Fruit fly (Drosophila melanogaster) whole organism, embryonic: Measurements from ENCODE around the gene CG14277.
A peak's percentile ranks its signal among the peaks of the same experiment; 100 is the strongest.

Experiments used
- Aef1 ChIP-seq: fragments of 200-800 bp; sonication (Bioruptor generic); IDR thresholded peaks from 3 replicates; pipeline ENCODE4 v1.3.6; 2022; ENCODE audit warnings: missing biosample characterization, missing genetic modification characterization
- Atf-2 ChIP-seq: fragments of 200-800 bp; sonication (Bioruptor generic); optimal IDR thresholded peaks from 2 replicates; lab custom pipeline; 2016; ENCODE audit warnings: missing biosample characterization, missing genetic modification characterization
- Atf6 ChIP-seq: fragments of 200-800 bp; sonication (Bioruptor generic); IDR thresholded peaks from 2 replicates; pipeline ENCODE4 v1.3.6; 2022; ENCODE audit warnings: missing biosample characterization, missing genetic modification characterization
- B-H1 ChIP-seq: fragments of 200-800 bp; sonication (Bioruptor generic); IDR thresholded peaks from 3 replicates; pipeline ENCODE4 v1.3.6; 2022; ENCODE audit warnings: missing biosample characterization, missing genetic modification characterization
- CG10274 ChIP-seq: fragments of 200-800 bp; sonication (Bioruptor generic); optimal IDR thresholded peaks from 3 replicates; lab custom pipeline; 2017; ENCODE audit warnings: missing biosample characterization, mild to moderate bottlenecking, missing genetic modification characterization
- CG10979 ChIP-seq: fragments of 200-800 bp; sonication (Bioruptor generic); optimal IDR thresholded peaks from 2 replicates; lab custom pipeline; 2018; ENCODE audit warnings: missing biosample characterization, mild to moderate bottlenecking, missing genetic modification characterization, moderate library complexity
- CG12104 ChIP-seq: fragments of 200-800 bp; sonication (Bioruptor generic); optimal IDR thresholded peaks from 3 replicates; lab custom pipeline; 2016; ENCODE audit warnings: missing biosample characterization, missing genetic modification characterization
- CG1233 ChIP-seq: fragments of 200-800 bp; sonication (Bioruptor generic); optimal IDR thresholded peaks from 4 replicates; lab custom pipeline; 2018; ENCODE audit warnings: missing biosample characterization, mild to moderate bottlenecking, missing genetic modification characterization
- CG12391 ChIP-seq: fragments of 200-800 bp; sonication (Bioruptor generic); optimal IDR thresholded peaks from 3 replicates; lab custom pipeline; 2018; ENCODE audit warnings: missing biosample characterization, mild to moderate bottlenecking, missing genetic modification characterization, moderate library complexity
- CG13775 ChIP-seq: fragments of 200-800 bp; sonication (Bioruptor generic); optimal IDR thresholded peaks from 3 replicates; lab custom pipeline; 2017; ENCODE audit warnings: missing biosample characterization, mild to moderate bottlenecking, missing genetic modification characterization
- CG14014 ChIP-seq: fragments of 200-800 bp; sonication (Bioruptor generic); IDR thresholded peaks from 2 replicates; pipeline ENCODE4 v1.3.6; 2022; ENCODE audit warnings: missing biosample characterization, missing genetic modification characterization
- CG1602 ChIP-seq: fragments of 200-800 bp; sonication (Bioruptor generic); optimal IDR thresholded peaks from 3 replicates; lab custom pipeline; 2016; ENCODE audit warnings: missing biosample characterization, missing genetic modification characterization
- CG2889 ChIP-seq: fragments of 200-800 bp; sonication (Bioruptor generic); IDR thresholded peaks from 3 replicates; pipeline ENCODE4 v1.3.6; 2022; ENCODE audit warnings: missing biosample characterization, missing genetic modification characterization
- CG31388 ChIP-seq: fragments of 200-800 bp; sonication (Bioruptor generic); optimal IDR thresholded peaks from 2 replicates; lab custom pipeline; 2016; ENCODE audit warnings: missing biosample characterization, missing genetic modification characterization
- CG3838 ChIP-seq: fragments of 200-800 bp; sonication (Bioruptor generic); optimal IDR thresholded peaks from 3 replicates; lab custom pipeline; 2016; ENCODE audit warnings: missing biosample characterization, missing genetic modification characterization
- CG4328 ChIP-seq: fragments of 200-800 bp; sonication (Bioruptor generic); optimal IDR thresholded peaks from 3 replicates; lab custom pipeline; 2017; ENCODE audit warnings: missing biosample characterization, missing genetic modification reagents, missing genetic modification characterization
- CG5953 ChIP-seq: fragments of 200-800 bp; sonication (Bioruptor generic); IDR thresholded peaks from 2 replicates; pipeline ENCODE4 v1.3.6; 2022; ENCODE audit warnings: missing biosample characterization, missing genetic modification characterization
- CG6683 ChIP-seq: fragments of 200-800 bp; sonication (Bioruptor generic); optimal IDR thresholded peaks from 2 replicates; lab custom pipeline; 2017; ENCODE audit warnings: missing biosample characterization, mild to moderate bottlenecking, missing genetic modification characterization, missing genetic modification reagents
- CG7357 ChIP-seq: fragments of 200-800 bp; sonication (Bioruptor generic); IDR thresholded peaks from 3 replicates; pipeline ENCODE4 v1.3.6; 2022; ENCODE audit warnings: missing biosample characterization, missing genetic modification characterization
- CG7372 ChIP-seq: fragments of 200-800 bp; sonication (Bioruptor generic); IDR thresholded peaks from 2 replicates; pipeline ENCODE4 v1.3.6; 2022; ENCODE audit warnings: missing biosample characterization, missing genetic modification characterization
- CG7987 ChIP-seq: fragments of 200-800 bp; sonication (Bioruptor generic); optimal IDR thresholded peaks from 2 replicates; lab custom pipeline; 2018; ENCODE audit warnings: missing biosample characterization, mild to moderate bottlenecking, missing genetic modification characterization, moderate library complexity
- CG8478 ChIP-seq: fragments of >200 bp; optimal IDR thresholded peaks from 2 replicates; lab custom pipeline; 2018
- CG9727 ChIP-seq: fragments of 200-800 bp; sonication (Bioruptor generic); optimal IDR thresholded peaks from 3 replicates; lab custom pipeline; 2017; ENCODE audit warnings: missing biosample characterization, mild to moderate bottlenecking, missing genetic modification characterization
- CG9932 ChIP-seq: fragments of 200-800 bp; sonication (Bioruptor generic); IDR thresholded peaks from 2 replicates; pipeline ENCODE4 v1.3.6; 2022; ENCODE audit warnings: missing biosample characterization, missing genetic modification characterization
- Dfd ChIP-seq, 2 experiments: fragments of >200 bp; optimal IDR thresholded peaks; 2 replicates each; lab custom pipeline; 2017; ENCODE audit warnings: missing biosample characterization in 2 of 2, missing genetic modification characterization in 2 of 2
- Hr51 ChIP-seq, 2 experiments: fragments of 200-800 bp; sonication (Bioruptor generic); optimal IDR thresholded peaks; 2 replicates in 1 of 2; 3 replicates in 1 of 2; lab custom pipeline; 2016 to 2018; ENCODE audit warnings: missing biosample characterization in 2 of 2, missing genetic modification characterization in 2 of 2, mild to moderate bottlenecking in 1 of 2, moderate library complexity in 1 of 2
- Sin3A ChIP-seq: fragments of >200 bp; optimal IDR thresholded peaks from 2 replicates; lab custom pipeline; 2018
- Spps ChIP-seq: fragments of 200-800 bp; sonication (Bioruptor generic); optimal IDR thresholded peaks from 2 replicates; lab custom pipeline; 2018; ENCODE audit warnings: missing biosample characterization, mild to moderate bottlenecking, missing genetic modification characterization
- Stat92E ChIP-seq, 3 experiments: fragments of >200 bp in 2 of 3; fragments of 200-800 bp in 1 of 3; sonication (Bioruptor generic) in 1 of 3; optimal IDR thresholded peaks; 2 replicates each; lab custom pipeline; 2017 to 2019; ENCODE audit warnings: missing biosample characterization in 3 of 3, missing genetic modification characterization in 3 of 3, mild to moderate bottlenecking in 1 of 3, moderate library complexity in 1 of 3
- Xrp1 ChIP-seq: fragments of 200-800 bp; sonication (Bioruptor generic); IDR thresholded peaks from 2 replicates; pipeline ENCODE4 v1.3.6; 2022; ENCODE audit warnings: missing biosample characterization, missing genetic modification characterization
- ab ChIP-seq: fragments of 200-800 bp; sonication (Bioruptor generic); optimal IDR thresholded peaks from 2 replicates; lab custom pipeline; 2016; ENCODE audit warnings: missing biosample characterization, missing genetic modification characterization
- al ChIP-seq: fragments of 200-800 bp; sonication (Bioruptor generic); IDR thresholded peaks from 2 replicates; pipeline ENCODE4 v1.3.6; 2022; ENCODE audit warnings: missing biosample characterization, missing genetic modification characterization
- caup ChIP-seq: fragments of 200-800 bp; sonication (Bioruptor generic); optimal IDR thresholded peaks from 3 replicates; lab custom pipeline; 2017; ENCODE audit warnings: missing biosample characterization, mild to moderate bottlenecking, missing genetic modification characterization, moderate library complexity; ENCODE audit not compliant: severe bottlenecking
- corto ChIP-seq: fragments of 200-800 bp; sonication (Bioruptor generic); optimal IDR thresholded peaks from 2 replicates; lab custom pipeline; 2016; ENCODE audit warnings: missing biosample characterization, mild to moderate bottlenecking, missing genetic modification characterization, moderate library complexity
- disco-r ChIP-seq: fragments of 200-800 bp; sonication (Bioruptor generic); optimal IDR thresholded peaks from 2 replicates; lab custom pipeline; 2016; ENCODE audit warnings: missing biosample characterization, missing genetic modification characterization
- ems ChIP-seq: fragments of 200-800 bp; sonication (Bioruptor generic); optimal IDR thresholded peaks from 3 replicates; lab custom pipeline; 2016; ENCODE audit warnings: missing biosample characterization, missing genetic modification characterization
- fd102C ChIP-seq: fragments of 200-800 bp; sonication (Bioruptor generic); optimal IDR thresholded peaks from 2 replicates; lab custom pipeline; 2018; ENCODE audit warnings: missing biosample characterization, mild to moderate bottlenecking, missing genetic modification characterization, moderate library complexity
- fd96Cb ChIP-seq: fragments of 200-800 bp; sonication (Bioruptor generic); optimal IDR thresholded peaks from 2 replicates; lab custom pipeline; 2018; ENCODE audit warnings: missing biosample characterization, mild to moderate bottlenecking, missing genetic modification characterization, moderate library complexity
- gfzf ChIP-seq: fragments of 200-800 bp; sonication (Bioruptor generic); optimal IDR thresholded peaks from 2 replicates; lab custom pipeline; 2016; ENCODE audit warnings: missing biosample characterization, mild to moderate bottlenecking, missing genetic modification characterization, moderate library complexity
- kni ChIP-seq: fragments of 200-800 bp; sonication (Bioruptor generic); optimal IDR thresholded peaks from 3 replicates; lab custom pipeline; 2017; ENCODE audit warnings: mild to moderate bottlenecking, missing biosample characterization, missing genetic modification reagents, missing genetic modification characterization
- lilli ChIP-seq: fragments of 200-800 bp; sonication (Bioruptor generic); optimal IDR thresholded peaks from 3 replicates; lab custom pipeline; 2016; ENCODE audit warnings: missing biosample characterization, missing genetic modification characterization
- p53 ChIP-seq: fragments of 200-800 bp; sonication (Bioruptor generic); optimal IDR thresholded peaks from 2 replicates; lab custom pipeline; 2016; ENCODE audit warnings: missing biosample characterization, missing genetic modification characterization
- pan ChIP-seq, 4 experiments: fragments of >200 bp in 3 of 4; fragments of 200-800 bp in 1 of 4; sonication (Bioruptor generic) in 1 of 4; optimal IDR thresholded peaks in 3 of 4; IDR thresholded peaks in 1 of 4; 2 replicates each; pipeline versions ENCODE4 v1.3.6 to Lab custom; 2017 to 2022; ENCODE audit warnings: missing biosample characterization in 2 of 4, missing genetic modification characterization in 2 of 4, mixed read lengths in 1 of 4
- sima ChIP-seq: fragments of 200-800 bp; sonication (Bioruptor generic); optimal IDR thresholded peaks from 2 replicates; lab custom pipeline; 2016; ENCODE audit warnings: missing biosample characterization, missing genetic modification characterization
- slbo ChIP-seq: fragments of 200-800 bp; sonication (Bioruptor generic); IDR thresholded peaks from 2 replicates; pipeline ENCODE4 v1.3.6; 2022; ENCODE audit warnings: missing biosample characterization, missing genetic modification characterization
- slou ChIP-seq: fragments of 200-800 bp; sonication (Bioruptor generic); optimal IDR thresholded peaks from 3 replicates; lab custom pipeline; 2016; ENCODE audit warnings: missing biosample characterization, missing genetic modification characterization
- sna ChIP-seq: fragments of 200-800 bp; sonication (Bioruptor generic); IDR thresholded peaks from 2 replicates; pipeline ENCODE4 v1.3.6; 2022; ENCODE audit warnings: missing biosample characterization, missing genetic modification characterization; ENCODE audit not compliant: partially characterized antibody
- wdn ChIP-seq: fragments of 200-800 bp; sonication (Bioruptor generic); IDR thresholded peaks from 2 replicates; pipeline ENCODE4 v1.3.6; 2022; ENCODE audit warnings: missing biosample characterization, missing genetic modification characterization
- wek ChIP-seq: fragments of 200-800 bp; sonication (Bioruptor generic); optimal IDR thresholded peaks from 3 replicates; lab custom pipeline; 2018; ENCODE audit warnings: missing biosample characterization, mild to moderate bottlenecking, missing genetic modification characterization, moderate library complexity

CG14277 gene

dm6 chr2L:8279400-8280065 lies 37.2 kb downstream of the CG14277 start (continued):
- TF ChIP-seq B-H1 (GFP tag; lab: Robert Waterston, UW) (no peak), sima (GFP tag; lab: Kevin White, UChicago) (no peak), Aef1 (GFP tag; lab: Robert Waterston, UW) (no peak), sna (GFP tag; lab: Robert Waterston, UW) (no peak), CG9932 (GFP tag; lab: Robert Waterston, UW) (0 out of 2 replicates have a peak, but pooled peaks have one; percentile 4), p53 (GFP tag; lab: Kevin White, UChicago) (no peak), CG5953 (GFP tag; lab: Robert Waterston, UW) (0 out of 2 replicates have a peak, but pooled peaks have one; percentile 15), CG10979 (tag; lab: Kevin White, UChicago) (peak; percentile 90), CG14014 (GFP tag; lab: Robert Waterston, UW) (no peak), kni (GFP tag; lab: Kevin White, UChicago) (no peak), al (GFP tag; lab: Robert Waterston, UW) (no peak), wek (GFP tag; lab: Kevin White, UChicago) (no peak), fd102C (GFP tag; lab: Kevin White, UChicago) (peak; percentile 22), Atf-2 (GFP tag; lab: Kevin White, UChicago) (peak; percentile 37), CG13775 (GFP tag; lab: Kevin White, UChicago) (peak; percentile 65), slbo (GFP tag; lab: Robert Waterston, UW) (peak; percentile 36), Sin3A (lab: Kevin White, UChicago) (no peak), lilli (GFP tag; lab: Kevin White, UChicago) (peak; percentile 54), CG1602 (GFP tag; lab: Kevin White, UChicago) (peak; percentile 57), CG7987 (GFP tag; lab: Kevin White, UChicago) (no peak), Spps (peak; percentile 86), CG12391 (tag; lab: Kevin White, UChicago) (peak; percentile 80), wdn (no peak), disco-r (GFP tag; lab: Kevin White, UChicago) (peak; percentile 17), CG2889 (GFP tag; lab: Robert Waterston, UW) (no peak), CG3838 (GFP tag; lab: Kevin White, UChicago) (peak; percentile 21), Stat92E (GFP tag; optimal IDR thresholded peaks at IDR 0.05; lab: Kevin White, UChicago) (peak in 1 of 3 experiments; percentile 67), CG12104 (GFP tag; lab: Kevin White, UChicago) (peak; percentile 38), fd96Cb (tag; lab: Kevin White, UChicago) (peak; percentile 69), gfzf (GFP tag; lab: Kevin White, UChicago) (no peak), ab (GFP tag; lab: Kevin White, UChicago) (no peak), CG1233 (GFP tag; lab: Kevin White, UChicago) (peak; percentile 57), corto (peak; percentile 94), caup (GFP tag; lab: Kevin White, UChicago) (no peak), slou (GFP tag; lab: Kevin White, UChicago) (no peak), CG31388 (GFP tag; lab: Kevin White, UChicago) (peak; percentile 13), CG4328 (no peak), CG9727 (GFP tag; lab: Kevin White, UChicago) (peak; percentile 84), Xrp1 (GFP tag; lab: Robert Waterston, UW) (peak; percentile 89), CG6683 (no peak), CG7357 (GFP tag; lab: Robert Waterston, UW) (no peak; the same call in 2 of the 3 replicates), Atf6 (GFP tag; lab: Robert Waterston, UW) (no peak), ems (peak; percentile 30), pan (optimal IDR thresholded peaks at IDR 0.05; lab: Kevin White, UChicago) (no peak), pan (GFP tag; optimal IDR thresholded peaks at IDR 0.05 in 1 of 2, IDR thresholded peaks at IDR 0.05 in 1 of 2) (peak in 1 of 2 experiments; percentile 42), CG8478 (lab: Kevin White, UChicago) (no peak), Dfd (GFP tag; optimal IDR thresholded peaks at IDR 0.05; lab: Kevin White, UChicago) (no peak), Hr51 (GFP tag; optimal IDR thresholded peaks at IDR 0.05; lab: Kevin White, UChicago) (peak; percentile 12 to 48), CG7372 (GFP tag; lab: Robert Waterston, UW) (0 out of 2 replicates have a peak, but pooled peaks have one; percentile 6), CG10274 (no peak)
